Worm (Caenorhabditis elegans) whole organism, L2 larva: Measurements from ENCODE around the gene rars-2.

Experiments used
- R02D3.7 ChIP-seq: fragments of 150-350 bp; optimal IDR thresholded peaks from 2 replicates; lab custom pipeline; 2014; ENCODE audit warnings: missing biosample characterization, missing genetic modification characterization
- ama-1 ChIP-seq: fragments of 150-350 bp; optimal IDR thresholded peaks from 2 replicates; lab custom pipeline; 2018; ENCODE audit warnings: inconsistent platforms
- mdl-1 ChIP-seq, 2 experiments: fragments of 150-350 bp in 1 of 2; sonication (generic microtip) in 1 of 2; optimal IDR thresholded peaks; 2 replicates each; lab custom pipeline; 2017; ENCODE audit warnings: missing biosample characterization in 2 of 2, missing genetic modification characterization in 2 of 2
- nhr-12 ChIP-seq: fragments of 150-350 bp; optimal IDR thresholded peaks from 2 replicates; lab custom pipeline; 2014; ENCODE audit warnings: missing biosample characterization, missing genetic modification characterization
- skn-1 ChIP-seq: sonication (generic microtip); optimal IDR thresholded peaks from 2 replicates; lab custom pipeline; 2017; ENCODE audit warnings: missing biosample characterization, missing genetic modification characterization
- unc-39 ChIP-seq: fragments of 150-350 bp; optimal IDR thresholded peaks from 2 replicates; lab custom pipeline; 2014; ENCODE audit warnings: missing biosample characterization, missing genetic modification characterization
- ztf-4 ChIP-seq: fragments of 150-350 bp; optimal IDR thresholded peaks from 2 replicates; lab custom pipeline; 2014; ENCODE audit warnings: missing biosample characterization, missing genetic modification characterization

DNA sequence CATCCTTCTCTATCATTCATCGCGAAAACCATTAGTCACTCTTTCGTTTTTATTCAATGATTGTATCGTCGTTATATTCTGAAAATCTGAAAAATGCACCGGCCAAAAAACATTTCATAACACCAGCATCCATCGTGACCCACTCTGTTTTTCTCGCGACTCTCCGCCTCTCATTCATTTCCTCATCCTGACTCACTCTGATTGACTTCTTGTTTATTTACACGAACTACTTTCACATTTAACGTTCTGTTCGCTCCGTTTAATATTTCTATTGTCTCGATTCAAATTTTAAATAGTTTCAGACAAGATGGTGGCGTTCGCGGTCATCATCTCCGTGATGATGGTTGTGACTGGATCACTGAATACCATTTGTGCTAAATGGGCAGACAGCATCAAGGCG, 1.8 kb upstream of the rars-2 start, which contains the start of gene C29H12.2:
- no peak for TF ChIP-seq mdl-1 (tag; optimal IDR thresholded peaks at IDR 0.05; lab: Kevin White, UChicago)
- no peak for TF ChIP-seq ztf-4 (tag; lab: Kevin White, UChicago)
- TF ChIP-seq ama-1 (lab: Kevin White, UChicago), result no peak
- TF ChIP-seq R02D3.7 (tag; lab: Kevin White, UChicago), result no peak
- TF ChIP-seq unc-39, result no peak
- TF ChIP-seq nhr-12 (tag; lab: Kevin White, UChicago), result no peak
- TF ChIP-seq skn-1, result no peak
